1 fruit fly cellular context compared by ENCODE assay signal in the genomic region with DNA sequence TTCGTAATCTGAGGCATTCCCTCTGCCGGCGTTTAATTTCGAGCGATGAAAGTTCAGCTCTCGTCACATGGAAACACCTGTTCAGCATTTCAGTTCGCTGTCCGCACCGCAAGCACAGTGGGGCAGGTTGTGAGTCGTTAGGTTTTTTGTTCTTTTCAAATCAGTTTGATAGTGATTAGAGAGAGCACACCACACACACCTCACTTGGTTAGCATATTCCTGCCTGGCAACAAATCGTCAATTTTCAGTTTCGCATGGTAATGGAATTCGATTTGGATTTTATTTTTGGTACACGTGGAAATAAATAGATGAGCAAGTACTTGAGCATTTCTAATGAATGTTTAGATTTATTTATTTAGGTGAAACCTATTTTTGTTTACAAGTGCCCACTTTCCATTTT.
TF ChIP-seq lines count a peak whose summit lies in the region.

No protein-coding gene starts in this region.

TF ChIP-seq in whole organism, embryonic, 481 proteins besides CTCF, POLR2A, EP300 and RAD21 (continued from another document):
- peak; percentile 5 for TF ChIP-seq CG2120 (GFP tag; optimal IDR thresholded peaks at IDR 0.05; lab: Kevin White, UChicago)
- TF ChIP-seq CG11456 (GFP tag; IDR thresholded peaks at IDR 0.05; lab: Robert Waterston, UW), result no peak
- TF ChIP-seq sug (tag; optimal IDR thresholded peaks at IDR 0.05; lab: Kevin White, UChicago), result peak; percentile 37
- no peak for TF ChIP-seq CG9609 (GFP tag; optimal IDR thresholded peaks at IDR 0.05; lab: Kevin White, UChicago)
- no peak for TF ChIP-seq schlank (tag; optimal IDR thresholded peaks at IDR 0.05; lab: Kevin White, UChicago)
- peak; percentile 6 for TF ChIP-seq Meics (GFP tag; optimal IDR thresholded peaks at IDR 0.05; lab: Kevin White, UChicago)
- peak; percentile 24 for TF ChIP-seq lilli (GFP tag; optimal IDR thresholded peaks at IDR 0.05; lab: Kevin White, UChicago)
- peak; percentile 28; the same call in 1 of the 2 replicates for TF ChIP-seq CG11247 (GFP tag; IDR thresholded peaks at IDR 0.05; lab: Robert Waterston, UW)
- peak in 1 of 2 experiments; percentile 44 for TF ChIP-seq chif (GFP tag; optimal IDR thresholded peaks at IDR 0.05; lab: Kevin White, UChicago)
- TF ChIP-seq dati (GFP tag; IDR thresholded peaks at IDR 0.05; lab: Robert Waterston, UW), result 0 out of 2 replicates have a peak, but pooled peaks have one; percentile 16
- peak; percentile 71 for TF ChIP-seq kah (GFP tag; optimal IDR thresholded peaks at IDR 0.05; lab: Kevin White, UChicago)
- TF ChIP-seq C15 (GFP tag; IDR thresholded peaks at IDR 0.05; lab: Robert Waterston, UW), result no peak
